Worm (Caenorhabditis elegans): ENCODE data around the gene immt-1.

immt-1 gene

DNA sequence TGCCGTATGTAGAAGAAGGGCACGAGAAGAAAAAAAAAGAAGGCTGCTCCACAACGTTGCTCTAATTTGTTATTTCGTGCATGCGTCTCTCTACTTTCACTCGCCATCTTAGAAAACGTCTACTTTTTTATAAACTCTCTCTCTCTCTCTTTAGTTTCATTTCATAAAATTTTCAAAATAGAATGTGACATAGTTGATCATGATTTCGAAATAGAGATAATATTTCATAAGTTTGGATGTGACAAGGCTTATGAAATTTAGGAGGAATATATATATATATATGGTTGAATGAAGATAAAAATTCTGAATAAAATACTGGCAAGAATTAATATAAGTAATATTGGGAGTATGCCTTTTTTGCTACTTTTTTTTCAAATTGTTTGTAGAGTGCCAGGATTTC, 45.9 kb downstream of the immt-1 start:
- TF ChIP-seq hif-1 (tag; optimal IDR thresholded peaks at IDR 0.05) = no peak
- peak; percentile 11 for TF ChIP-seq aha-1 (tag)

- TF ChIP-seq nhr-10 (tag; optimal IDR thresholded peaks at IDR 0.05) = no peak
- TF ChIP-seq aha-1 (tag) = peak; percentile 38
- TF ChIP-seq Y48G9A.11 (GFP tag; IDR thresholded peaks at IDR 0.05) = no peak
- peak; percentile 46 for TF ChIP-seq ces-1 (GFP tag; optimal IDR thresholded peaks at IDR 0.05)
- no peak for TF ChIP-seq madf-5 (GFP tag; IDR thresholded peaks at IDR 0.05)
- TF ChIP-seq dmd-6 (GFP tag; IDR thresholded peaks at IDR 0.05) = no peak
- TF ChIP-seq zfp-2 (tag; optimal IDR thresholded peaks at IDR 0.05) = no peak
- no peak for TF ChIP-seq dmd-8 (GFP tag; IDR thresholded peaks at IDR 0.05)
Observed at ce11 chrX:2640556-2640955, 46.4 kb downstream of the immt-1 start.

- TF ChIP-seq ces-1 (GFP tag; optimal IDR thresholded peaks at IDR 0.05) (no peak), set-16 (GFP tag; IDR thresholded peaks at IDR 0.05) (0 out of 2 replicates have a peak, but pooled peaks have one; percentile 13), snpc-1.2 (GFP tag; IDR thresholded peaks at IDR 0.05) (no peak)
Observed at ce11 chrX:2632869-2633268, 54.1 kb downstream of the immt-1 start.

Data from whole organism, L4 larva.